Worm (Caenorhabditis elegans) whole organism, young adult: Measurements from ENCODE around the gene mpz-3.

Source experiments
- B0336.3 ChIP-seq: fragments of 200-800 bp; sonication (Bioruptor generic); IDR thresholded peaks from 2 replicates; pipeline ENCODE4 v1.3.6; 2022; ENCODE audit warnings: missing genetic modification characterization, missing compliant biosample characterization
- F23B12.7 ChIP-seq: sonication (generic microtip); optimal IDR thresholded peaks from 2 replicates; lab custom pipeline; 2017; ENCODE audit warnings: missing genetic modification characterization, mild to moderate bottlenecking, missing compliant biosample characterization, antibody characterized with exemption, moderate library complexity; ENCODE audit not compliant: insufficient read depth
- Y53F4B.3 ChIP-seq: fragments of 200-800 bp; sonication (Bioruptor generic); IDR thresholded peaks from 2 replicates; pipeline ENCODE4 v1.3.6; 2022; ENCODE audit warnings: missing genetic modification reagents, missing genetic modification characterization, missing compliant biosample characterization
- ama-1 ChIP-seq, 3 experiments: fragments of 150-350 bp in 1 of 3; sonication (generic microtip) in 2 of 3; optimal IDR thresholded peaks; 2 replicates each; lab custom pipeline; 2014 to 2018; ENCODE audit warnings: missing biosample characterization in 2 of 3, missing genetic modification characterization in 2 of 3, missing genetic modification reagents in 2 of 3
- bed-1 ChIP-seq: fragments of 200-800 bp; sonication (Bioruptor generic); IDR thresholded peaks from 2 replicates; pipeline ENCODE4 v1.3.6; 2022; ENCODE audit warnings: missing genetic modification reagents, missing genetic modification characterization, missing compliant biosample characterization
- ccch-3 ChIP-seq: fragments of 200-800 bp; sonication (Bioruptor generic); optimal IDR thresholded peaks from 2 replicates; lab custom pipeline; 2018; ENCODE audit warnings: mild to moderate bottlenecking, missing genetic modification characterization, missing compliant biosample characterization
- cebp-1 ChIP-seq, 2 experiments: fragments of 200-800 bp in 1 of 2; sonication (Bioruptor generic) in 1 of 2; sonication (generic microtip) in 1 of 2; IDR thresholded peaks in 1 of 2; optimal IDR thresholded peaks in 1 of 2; 2 replicates each; pipeline versions ENCODE4 v1.3.6 to Lab custom; 2017 to 2022; ENCODE audit warnings: missing compliant biosample characterization in 2 of 2, missing genetic modification characterization in 2 of 2, mild to moderate bottlenecking in 1 of 2, missing genetic modification reagents in 1 of 2, moderate library complexity in 1 of 2
- lin-54 ChIP-seq: fragments of 200-800 bp; sonication (Bioruptor generic); optimal IDR thresholded peaks from 2 replicates; lab custom pipeline; 2018; ENCODE audit warnings: mild to moderate bottlenecking, missing genetic modification characterization, missing compliant biosample characterization
- nhr-90 ChIP-seq: sonication (generic microtip); optimal IDR thresholded peaks from 2 replicates; lab custom pipeline; 2016; ENCODE audit warnings: missing genotype, mild to moderate bottlenecking, missing genetic modification characterization, missing compliant biosample characterization
- pbrm-1 ChIP-seq: fragments of 200-800 bp; sonication (Bioruptor generic); IDR thresholded peaks from 2 replicates; pipeline ENCODE4 v1.3.6; 2022; ENCODE audit warnings: missing genetic modification reagents, missing genetic modification characterization, missing compliant biosample characterization
- rec-8 ChIP-seq, 2 experiments: sonication (generic microtip); optimal IDR thresholded peaks; 2 replicates each; lab custom pipeline; 2016; ENCODE audit warnings: mild to moderate bottlenecking in 2 of 2, missing genetic modification characterization in 2 of 2, missing genetic modification reagents in 2 of 2, missing genotype in 2 of 2, missing biosample characterization in 1 of 2, missing compliant biosample characterization in 1 of 2, moderate library complexity in 1 of 2
- snpc-4 ChIP-seq, 5 experiments: fragments of 150-350 bp in 1 of 5; sonication (generic microtip) in 4 of 5; optimal IDR thresholded peaks; 2 replicates each; lab custom pipeline; 2014 to 2018; ENCODE audit warnings: missing genetic modification characterization in 5 of 5, missing biosample characterization in 3 of 5, antibody characterized with exemption in 2 of 5, mild to moderate bottlenecking in 2 of 5, missing compliant biosample characterization in 2 of 5, missing genotype in 2 of 5, moderate library complexity in 2 of 5, missing genetic modification reagents in 1 of 5

DNA sequence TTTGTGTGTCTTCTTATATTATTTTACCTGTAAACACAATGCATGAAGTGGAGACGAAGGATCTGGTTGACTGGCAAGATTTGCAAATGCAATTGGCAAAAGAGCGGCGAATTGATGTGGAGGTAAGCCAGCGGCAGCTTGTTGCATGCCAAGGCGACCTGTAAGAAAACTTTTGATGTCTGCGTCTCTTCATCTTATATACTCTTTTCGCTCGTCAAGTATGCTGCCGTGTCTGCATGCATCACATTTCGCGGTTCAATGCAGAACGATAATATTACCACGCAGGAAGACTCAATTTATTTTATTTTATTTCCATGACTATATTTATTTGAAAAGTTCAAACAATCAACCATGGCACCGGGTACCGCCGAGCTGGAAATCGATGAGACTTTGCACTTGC is 35.8 kb upstream of the mpz-3 start, which contains the start of gene vps-33.2:
- TF ChIP-seq nhr-90 (no peak), lin-54 (peak; percentile 3), B0336.3 (GFP tag; lab: Robert Waterston, UW) (no peak), ama-1 (optimal IDR thresholded peaks at IDR 0.05; lab: Kevin White, UChicago) (no peak), ama-1 (GFP tag; optimal IDR thresholded peaks at IDR 0.05; lab: Kevin White, UChicago) (no peak), snpc-4 (GFP tag; optimal IDR thresholded peaks at IDR 0.05; lab: Kevin White, UChicago) (no peak), snpc-4 (tag; optimal IDR thresholded peaks at IDR 0.05; lab: Kevin White, UChicago) (peak in 1 of 4 experiments; percentile 4), ccch-3 (GFP tag; lab: Kevin White, UChicago) (no peak), Y53F4B.3 (GFP tag; lab: Robert Waterston, UW) (no peak), cebp-1 (GFP tag; IDR thresholded peaks at IDR 0.05; lab: Robert Waterston, UW) (no peak), cebp-1 (tag; optimal IDR thresholded peaks at IDR 0.05; lab: Kevin White, UChicago) (peak; percentile 41), pbrm-1 (GFP tag; lab: Robert Waterston, UW) (0 out of 2 replicates have a peak, but pooled peaks have one; percentile 16), rec-8 (tag; optimal IDR thresholded peaks at IDR 0.05; lab: Kevin White, UChicago) (no peak), F23B12.7 (tag; lab: Kevin White, UChicago) (no peak), bed-1 (no peak)
